Fruit fly (Drosophila melanogaster): ENCODE results near the gene PolE1.

DNA sequence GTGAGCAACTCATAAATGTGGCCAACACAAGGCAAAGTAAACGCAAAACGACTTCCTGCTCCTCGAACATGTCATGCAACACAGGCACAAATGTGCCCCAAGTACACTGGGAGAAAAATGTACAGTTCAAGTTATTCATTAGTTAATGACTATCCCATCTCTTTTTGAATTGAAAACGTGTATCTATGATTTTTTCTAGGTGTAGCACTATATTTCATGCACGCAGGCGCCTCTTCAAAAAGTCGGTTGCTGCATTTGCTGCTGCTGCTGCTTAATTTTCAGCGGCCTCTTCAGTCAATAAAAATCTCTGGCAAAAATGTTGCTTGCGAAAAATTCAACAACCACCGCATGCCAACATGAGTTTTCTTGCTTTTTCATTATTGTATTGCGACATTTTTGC, 19.6 kb downstream of the PolE1 start:
- TF ChIP-seq Ets98B (GFP tag; IDR thresholded peaks at IDR 0.05) (peak; percentile 43), Snoo (tag; optimal IDR thresholded peaks at IDR 0.05) (no peak), EcR (GFP tag; optimal IDR thresholded peaks at IDR 0.05) (no peak), CG10348 (GFP tag; IDR thresholded peaks at IDR 0.05) (no peak), CG13204 (GFP tag; optimal IDR thresholded peaks at IDR 0.05) (no peak), CG34367 (tag; optimal IDR thresholded peaks at IDR 0.05) (no peak), CG15710 (tag; optimal IDR thresholded peaks at IDR 0.05) (no peak)

Measured in whole organism, pupa.